Fruit fly (Drosophila melanogaster): Measurements from ENCODE around the gene Cyp4ac3.
A peak's percentile ranks its signal among the peaks of the same experiment; 100 is the strongest.

DNA sequence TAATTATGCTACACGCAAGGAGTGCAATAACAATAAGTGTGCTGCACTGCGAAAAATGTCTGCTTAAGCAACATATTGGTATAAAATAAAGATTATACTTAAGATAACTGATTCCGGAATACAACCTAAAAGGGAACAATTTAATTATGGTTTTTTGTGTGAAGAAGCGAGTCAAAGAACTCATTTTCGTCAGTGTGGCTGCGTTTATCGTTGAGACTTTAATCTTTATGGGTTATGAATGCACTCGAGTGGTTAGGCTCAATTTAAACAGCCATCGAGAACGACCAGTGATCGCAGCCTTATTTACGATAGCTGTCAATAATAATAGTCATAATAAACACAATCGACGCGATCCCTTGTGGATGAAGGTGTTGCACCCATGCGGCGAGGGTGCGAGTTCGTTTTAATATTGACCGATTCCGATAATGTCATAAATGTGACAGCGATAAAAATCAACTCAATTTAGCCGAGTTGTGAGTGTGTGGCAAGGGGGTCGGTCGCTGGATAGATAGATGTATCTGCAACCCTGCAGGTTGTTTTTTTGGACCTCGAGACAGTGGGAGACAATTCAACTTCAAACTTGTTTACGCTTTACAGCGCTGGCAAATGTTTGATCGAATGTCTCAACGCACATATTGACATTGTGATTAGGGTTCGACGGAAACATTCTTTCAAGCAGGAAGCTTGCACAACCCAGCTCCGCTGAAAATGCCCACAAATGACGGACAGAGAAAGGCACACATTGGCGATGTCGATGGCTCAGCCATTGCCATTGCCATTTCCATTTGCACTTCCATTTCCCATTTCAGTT is 12.1 kb upstream of the Cyp4ac3 start:
- TF ChIP-seq Rel (GFP tag; optimal IDR thresholded peaks at IDR 0.05): peak; percentile 50
- peak; percentile 60 for TF ChIP-seq Rel (tag; optimal IDR thresholded peaks at IDR 0.05)
- no peak for TF ChIP-seq usp (GFP tag; optimal IDR thresholded peaks at IDR 0.05)
- peak; percentile 68 for TF ChIP-seq psq (GFP tag; optimal IDR thresholded peaks at IDR 0.05)
- TF ChIP-seq h (GFP tag; optimal IDR thresholded peaks at IDR 0.05): peak; percentile 95

Measured in whole organism, wandering third instar larva.